Fruit fly (Drosophila melanogaster) whole organism, prepupa: ENCODE results near the gene CG14609.

Source experiments
- CG11902 ChIP-seq: fragments of 200-800 bp; sonication (Bioruptor generic); optimal IDR thresholded peaks from 3 replicates; lab custom pipeline; 2016; ENCODE audit warnings: missing biosample characterization, missing genetic modification characterization
- CG16779 ChIP-seq: fragments of 200-800 bp; sonication (Bioruptor generic); optimal IDR thresholded peaks from 3 replicates; lab custom pipeline; 2017; ENCODE audit warnings: missing biosample characterization, mild to moderate bottlenecking, missing genetic modification characterization
- CG3032 ChIP-seq: fragments of 200-800 bp; optimal IDR thresholded peaks from 2 replicates; lab custom pipeline; 2019; ENCODE audit warnings: missing biosample characterization, mild to moderate bottlenecking, missing genetic modification characterization, moderate library complexity
- CG32006 ChIP-seq: fragments of 200-800 bp; sonication (Bioruptor generic); optimal IDR thresholded peaks from 3 replicates; lab custom pipeline; 2017; ENCODE audit warnings: missing biosample characterization, mild to moderate bottlenecking, missing genetic modification characterization
- CG6792 ChIP-seq: fragments of 200-800 bp; sonication (Bioruptor generic); optimal IDR thresholded peaks from 3 replicates; lab custom pipeline; 2016; ENCODE audit warnings: missing biosample characterization, missing genetic modification characterization
- CG7368 ChIP-seq: fragments of 200-800 bp; sonication (Bioruptor generic); optimal IDR thresholded peaks from 3 replicates; lab custom pipeline; 2016; ENCODE audit warnings: missing biosample characterization, missing genetic modification characterization
- CG9139 ChIP-seq: fragments of 200-800 bp; sonication (Bioruptor generic); optimal IDR thresholded peaks from 3 replicates; lab custom pipeline; 2017; ENCODE audit warnings: missing biosample characterization, mild to moderate bottlenecking, missing genetic modification characterization
- Ets96B ChIP-seq: fragments of 200-800 bp; optimal IDR thresholded peaks from 2 replicates; lab custom pipeline; 2019; ENCODE audit warnings: missing biosample characterization, mild to moderate bottlenecking, missing genetic modification characterization, moderate library complexity
- Hr39 ChIP-seq: fragments of 200-800 bp; sonication (Bioruptor generic); optimal IDR thresholded peaks from 2 replicates; lab custom pipeline; 2016; ENCODE audit warnings: missing biosample characterization, missing genetic modification characterization
- Sox102F ChIP-seq: fragments of 200-800 bp; sonication (Bioruptor generic); optimal IDR thresholded peaks from 2 replicates; lab custom pipeline; 2016; ENCODE audit warnings: missing biosample characterization, mild to moderate bottlenecking, missing genetic modification characterization
- achi ChIP-seq: fragments of 200-800 bp; sonication (Bioruptor generic); optimal IDR thresholded peaks from 3 replicates; lab custom pipeline; 2016; ENCODE audit warnings: missing biosample characterization, missing genetic modification characterization
- fd59A ChIP-seq: fragments of 200-800 bp; sonication (Bioruptor generic); optimal IDR thresholded peaks from 2 replicates; lab custom pipeline; 2017; ENCODE audit warnings: missing biosample characterization, mild to moderate bottlenecking, missing genetic modification characterization, missing genetic modification reagents
- pdm3 ChIP-seq: fragments of 200-800 bp; sonication (Bioruptor generic); optimal IDR thresholded peaks from 3 replicates; lab custom pipeline; 2016; ENCODE audit warnings: missing biosample characterization, missing genetic modification characterization

dm6 chr3R:7157102-7157501 is 43.7 kb upstream of the CG14609 start:
- TF ChIP-seq Hr39 (no peak), CG7368 (no peak), achi (GFP tag; lab: Kevin White, UChicago) (no peak), CG3032 (tag; lab: Kevin White, UChicago) (no peak), CG6792 (GFP tag; lab: Kevin White, UChicago) (no peak), CG32006 (GFP tag; lab: Kevin White, UChicago) (no peak), CG16779 (tag; lab: Kevin White, UChicago) (no peak), CG11902 (no peak), fd59A (GFP tag; lab: Kevin White, UChicago) (no peak), CG9139 (no peak), Ets96B (no peak), pdm3 (GFP tag; lab: Kevin White, UChicago) (no peak), Sox102F (GFP tag; lab: Kevin White, UChicago) (no peak)
